Worm (Caenorhabditis elegans): ENCODE results near the gene T13C5.2.
A peak's percentile ranks its signal among the peaks of the same experiment; 100 is the strongest.

Gene T13C5.2

DNA sequence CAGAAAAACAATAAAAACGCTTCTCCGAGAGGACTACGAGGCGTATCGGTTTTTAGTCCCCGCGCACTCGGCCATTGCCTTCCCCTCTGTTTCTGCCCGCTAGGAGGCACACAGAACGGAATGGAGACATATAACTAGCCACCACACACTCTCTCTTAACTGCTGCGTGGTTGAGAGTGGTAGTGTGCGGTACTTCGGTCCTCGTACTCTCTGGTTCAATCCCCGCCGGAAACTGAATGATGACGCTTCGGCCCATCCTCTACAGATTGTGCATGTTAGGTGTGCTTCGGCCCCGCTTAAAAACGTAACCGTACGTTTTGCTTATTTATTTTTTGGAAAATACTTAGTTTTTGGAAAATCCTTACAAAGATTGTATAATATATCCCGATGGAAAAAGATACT, 22.9 kb downstream of the T13C5.2 start, which contains the start of gene T13C5.6 (continued):
- no peak for TF ChIP-seq lin-39 (tag; optimal IDR thresholded peaks at IDR 0.05)
- peak; percentile 75 for TF ChIP-seq nhr-25 (tag; optimal IDR thresholded peaks at IDR 0.05)
- TF ChIP-seq R02D3.7 (tag; optimal IDR thresholded peaks at IDR 0.05): no peak
- no peak for TF ChIP-seq peb-1 (tag; optimal IDR thresholded peaks at IDR 0.05)
- TF ChIP-seq nhr-23 (tag; optimal IDR thresholded peaks at IDR 0.05): no peak
- TF ChIP-seq fos-1 (tag; optimal IDR thresholded peaks at IDR 0.05): peak; percentile 90
- no peak for TF ChIP-seq alr-1 (tag; optimal IDR thresholded peaks at IDR 0.05)
- TF ChIP-seq sma-3 (GFP tag; optimal IDR thresholded peaks at IDR 0.05): peak; percentile 93
- TF ChIP-seq skn-1 (tag; optimal IDR thresholded peaks at IDR 0.05): peak; percentile 70
- TF ChIP-seq sma-9 (GFP tag; optimal IDR thresholded peaks at IDR 0.05): peak; percentile 89
- TF ChIP-seq sma-9 (tag; optimal IDR thresholded peaks at IDR 0.05): no peak
- no peak for TF ChIP-seq ZK546.5 (tag; optimal IDR thresholded peaks at IDR 0.05)

DNA sequence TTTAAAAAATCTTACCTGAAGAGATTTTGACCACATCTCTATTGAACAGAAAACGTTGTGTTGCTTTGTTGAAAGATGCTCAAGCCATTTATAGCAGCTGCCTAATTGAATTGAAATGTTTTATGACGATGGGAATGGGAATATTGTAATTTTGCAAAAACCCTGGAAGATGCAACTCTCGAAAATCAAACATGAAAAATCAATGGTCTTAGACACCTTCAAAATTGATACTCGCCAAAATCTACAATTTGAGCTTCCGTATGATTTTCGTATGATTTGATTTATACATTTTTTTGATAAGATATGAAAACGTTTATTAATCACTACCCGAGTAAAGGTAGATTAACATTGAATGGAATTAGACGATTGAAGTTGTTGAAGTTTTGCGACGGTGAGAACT, 23.7 kb downstream of the T13C5.2 start, which contains the start of gene C14F11.7:
Gene C14F11.7, minus strand, starts transcription at position 101 of the 400 bp plus-strand sequence.
- no peak for TF ChIP-seq nhr-11 (tag; optimal IDR thresholded peaks at IDR 0.05)

DNA sequence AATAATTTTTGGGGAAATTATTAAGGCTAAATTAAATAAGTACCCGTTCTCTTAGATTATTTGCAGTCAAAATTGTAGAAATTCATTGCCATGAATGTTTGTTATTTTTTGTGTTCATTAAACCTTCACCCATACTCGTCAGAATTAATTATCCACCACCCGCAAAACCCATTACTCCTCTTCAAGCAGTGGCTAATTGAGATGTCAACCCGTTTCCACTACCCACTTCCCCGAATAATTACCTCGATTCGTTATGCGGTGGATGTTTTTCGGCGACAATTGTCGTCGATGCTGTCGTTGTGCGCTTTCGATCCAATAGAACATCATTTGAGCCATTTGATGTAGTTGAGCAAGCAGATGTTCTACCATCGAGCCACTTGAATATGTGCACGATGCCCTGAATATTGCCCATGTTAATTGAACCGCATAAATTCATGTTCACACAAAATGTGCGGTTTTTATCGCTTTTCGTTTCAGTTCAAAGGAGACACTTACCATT, 26.6 kb downstream of the T13C5.2 start:
- TF ChIP-seq blmp-1 (tag; optimal IDR thresholded peaks at IDR 0.05; ENCODE audit: insufficient read depth) (no peak), nhr-11 (tag; optimal IDR thresholded peaks at IDR 0.05) (no peak)

DNA sequence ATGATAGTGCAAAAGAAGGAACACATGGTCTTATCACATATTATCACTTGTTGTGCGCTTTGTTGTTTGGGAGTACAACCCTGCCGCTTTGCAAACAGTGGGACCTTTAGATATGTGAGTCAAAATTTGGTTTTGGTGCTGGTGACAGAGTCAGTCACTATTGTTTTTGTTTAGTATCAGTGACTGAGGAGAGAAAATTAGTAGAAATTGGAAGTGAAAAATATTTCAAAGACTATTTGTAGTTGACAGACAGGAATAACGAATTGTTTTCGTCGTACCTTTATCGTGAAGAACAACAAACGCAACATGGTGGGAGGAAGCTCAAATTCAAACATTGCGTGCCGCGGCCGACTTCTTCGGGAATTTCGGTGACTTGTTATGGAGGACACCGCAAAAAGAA, 31.7 kb downstream of the T13C5.2 start, which contains the start of gene lrch-1:
Gene lrch-1, minus strand, starts transcription at position 101 of the 400 bp plus-strand sequence.
- TF ChIP-seq nhr-129 (tag; optimal IDR thresholded peaks at IDR 0.05) (no peak), zag-1 (tag; optimal IDR thresholded peaks at IDR 0.05) (no peak), ceh-82 (tag; optimal IDR thresholded peaks at IDR 0.05) (no peak), lin-13 (GFP tag; optimal IDR thresholded peaks at IDR 0.05) (no peak), lin-11 (tag; optimal IDR thresholded peaks at IDR 0.05) (no peak), ZK546.5 (tag; optimal IDR thresholded peaks at IDR 0.05) (no peak), mdl-1 (tag; optimal IDR thresholded peaks at IDR 0.05) (no peak), ztf-1 (GFP tag; conservative IDR thresholded peaks at IDR 0.05) (no peak), elt-3 (tag; optimal IDR thresholded peaks at IDR 0.05) (no peak), lin-39 (tag; optimal IDR thresholded peaks at IDR 0.05) (no peak), fos-1 (tag; optimal IDR thresholded peaks at IDR 0.05) (no peak)

DNA sequence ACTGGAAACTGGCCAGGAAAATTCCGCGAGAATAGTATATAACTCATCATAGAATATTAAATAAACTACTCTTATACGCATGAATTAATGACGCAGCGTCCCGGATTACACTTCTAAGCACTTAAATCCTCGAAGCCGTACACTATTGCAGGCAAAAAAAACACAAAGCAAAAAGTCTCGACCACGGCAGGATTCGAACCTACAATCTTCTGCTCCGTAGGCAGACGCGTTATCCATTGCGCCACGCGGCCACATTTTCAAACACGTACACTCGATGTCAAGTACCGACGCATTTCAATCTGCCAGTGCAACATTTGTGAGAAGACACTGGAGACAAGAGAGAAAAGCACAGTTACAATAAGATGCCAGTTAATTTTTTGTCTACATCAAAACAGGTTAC, 35.1 kb downstream of the T13C5.2 start:
- TF ChIP-seq zag-1 (tag; optimal IDR thresholded peaks at IDR 0.05) (no peak), F13H6.1 (tag; optimal IDR thresholded peaks at IDR 0.05) (peak; percentile 38), mbf-1 (tag; optimal IDR thresholded peaks at IDR 0.05) (no peak), nhr-11 (tag; optimal IDR thresholded peaks at IDR 0.05) (no peak), lsy-2 (tag; optimal IDR thresholded peaks at IDR 0.05) (peak in 1 of 2 experiments; percentile 21), egl-27 (tag; optimal IDR thresholded peaks at IDR 0.05) (peak; percentile 53), ama-1 (optimal IDR thresholded peaks at IDR 0.05) (no peak), ceh-16 (tag; optimal IDR thresholded peaks at IDR 0.05) (no peak), sma-9 (GFP tag; optimal IDR thresholded peaks at IDR 0.05) (peak; percentile 76), sma-9 (tag; optimal IDR thresholded peaks at IDR 0.05) (no peak), nhr-12 (tag; optimal IDR thresholded peaks at IDR 0.05) (no peak), fos-1 (tag; optimal IDR thresholded peaks at IDR 0.05) (peak; percentile 12), elt-1 (tag; optimal IDR thresholded peaks at IDR 0.05) (no peak), nhr-23 (tag; optimal IDR thresholded peaks at IDR 0.05) (no peak), nhr-21 (tag; optimal IDR thresholded peaks at IDR 0.05) (peak; percentile 27), nhr-129 (tag; optimal IDR thresholded peaks at IDR 0.05) (peak; percentile 83), lin-39 (tag; optimal IDR thresholded peaks at IDR 0.05) (no peak), ZK546.5 (tag; optimal IDR thresholded peaks at IDR 0.05) (no peak), ztf-4 (tag; optimal IDR thresholded peaks at IDR 0.05) (no peak), alr-1 (tag; optimal IDR thresholded peaks at IDR 0.05) (no peak), nhr-77 (tag; optimal IDR thresholded peaks at IDR 0.05) (no peak), C34F6.9 (tag; optimal IDR thresholded peaks at IDR 0.05) (peak; percentile 57), ztf-11 (tag; optimal IDR thresholded peaks at IDR 0.05) (no peak), nhr-25 (tag; optimal IDR thresholded peaks at IDR 0.05) (no peak), R02D3.7 (tag; optimal IDR thresholded peaks at IDR 0.05) (no peak), ceh-82 (tag; optimal IDR thresholded peaks at IDR 0.05) (no peak), unc-39 (tag; optimal IDR thresholded peaks at IDR 0.05) (no peak), dmd-4 (tag; optimal IDR thresholded peaks at IDR 0.05) (no peak), skn-1 (tag; optimal IDR thresholded peaks at IDR 0.05) (no peak), peb-1 (tag; optimal IDR thresholded peaks at IDR 0.05) (no peak), mab-5 (tag; optimal IDR thresholded peaks at IDR 0.05) (peak; percentile 11), gmeb-1 (tag; optimal IDR thresholded peaks at IDR 0.05) (no peak), lin-13 (GFP tag; optimal IDR thresholded peaks at IDR 0.05) (peak; percentile 43), aly-2 (tag; optimal IDR thresholded peaks at IDR 0.05) (no peak), elt-3 (tag; optimal IDR thresholded peaks at IDR 0.05) (no peak), ztf-1 (GFP tag; conservative IDR thresholded peaks at IDR 0.05) (no peak), snpc-4 (tag; optimal IDR thresholded peaks at IDR 0.05) (no peak), sem-4 (tag; optimal IDR thresholded peaks at IDR 0.05) (peak; percentile 20), lin-11 (tag; optimal IDR thresholded peaks at IDR 0.05) (no peak), crh-2 (tag; optimal IDR thresholded peaks at IDR 0.05) (peak; percentile 44)
